ENCODE assay signal across 5 fruit fly cellular contexts in the genomic region with DNA sequence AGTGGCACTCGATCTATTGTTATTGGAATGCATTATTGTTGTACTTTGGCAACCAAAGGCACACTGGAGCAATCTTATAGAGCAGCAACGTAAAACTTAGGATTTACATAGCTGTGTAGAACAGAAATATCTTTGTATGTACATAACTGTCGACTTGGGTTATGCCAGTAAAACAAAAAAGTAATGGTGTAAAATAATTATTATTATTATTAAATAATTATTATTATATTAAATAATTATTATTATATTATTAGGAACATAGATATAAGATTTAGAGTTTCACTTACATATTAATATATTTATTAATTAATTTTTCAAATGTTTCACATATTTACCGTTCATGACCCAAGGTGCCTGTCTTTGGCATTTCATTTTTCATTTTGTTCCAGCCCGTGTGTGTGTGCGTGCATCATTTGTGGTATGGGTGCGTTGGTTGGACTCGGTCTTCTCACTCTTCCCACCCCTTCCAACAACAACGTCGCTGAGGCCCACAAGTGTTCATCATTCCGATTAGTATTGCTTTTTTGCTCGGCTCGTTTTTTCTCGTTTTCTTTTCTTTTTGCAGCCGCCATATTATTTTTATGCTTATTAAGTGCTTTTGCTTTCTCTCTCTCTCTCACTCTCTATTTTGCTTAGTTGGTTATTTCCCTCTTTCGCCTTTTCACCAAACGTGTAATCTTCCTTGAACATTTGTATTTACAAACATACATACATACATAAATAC.
A peak's percentile ranks its signal among the peaks of the same experiment; 100 is the strongest.
TF ChIP-seq lines count a peak whose summit lies in the region.

No protein-coding gene starts in this region.

TF ChIP-seq in whole organism, adult, 20 proteins besides CTCF, POLR2A, EP300 and RAD21 (continued from another document):
- TF ChIP-seq tj (GFP tag; optimal IDR thresholded peaks at IDR 0.05; lab: Kevin White, UChicago) (peak; percentile 88), pad (GFP tag; optimal IDR thresholded peaks at IDR 0.05; lab: Kevin White, UChicago) (peak; percentile 72), CG7045 (GFP tag; optimal IDR thresholded peaks at IDR 0.05; lab: Kevin White, UChicago) (peak; percentile 94)

TF ChIP-seq in whole organism, embryonic, 481 proteins besides CTCF, POLR2A, EP300 and RAD21 (continued from another document and continues in another):
- peak; percentile 79 to 95 for TF ChIP-seq dpn (GFP tag; optimal IDR thresholded peaks at IDR 0.05; lab: Kevin White, UChicago)
- TF ChIP-seq fd64A (GFP tag; optimal IDR thresholded peaks at IDR 0.05; lab: Kevin White, UChicago) = peak; percentile 82
- peak; percentile 81 for TF ChIP-seq fu2 (GFP tag; optimal IDR thresholded peaks at IDR 0.05; lab: Kevin White, UChicago)
- TF ChIP-seq CG4730 (GFP tag; IDR thresholded peaks at IDR 0.05; lab: Robert Waterston, UW) = peak; percentile 83
- TF ChIP-seq cwo (GFP tag; optimal IDR thresholded peaks at IDR 0.05; lab: Kevin White, UChicago) = peak; percentile 96
- peak; percentile 99 for TF ChIP-seq CG10209 (GFP tag; optimal IDR thresholded peaks at IDR 0.05; lab: Kevin White, UChicago)
- TF ChIP-seq lbe (GFP tag; optimal IDR thresholded peaks at IDR 0.05; lab: Kevin White, UChicago) = peak; percentile 63
- peak; percentile 94 for TF ChIP-seq az2 (GFP tag; optimal IDR thresholded peaks at IDR 0.05; lab: Kevin White, UChicago)
- TF ChIP-seq peb (GFP tag; IDR thresholded peaks at IDR 0.05; lab: Robert Waterston, UW) = peak; percentile 74
- TF ChIP-seq CG12219 (GFP tag; optimal IDR thresholded peaks at IDR 0.05; lab: Kevin White, UChicago) = peak; percentile 89
- TF ChIP-seq dimm (GFP tag; IDR thresholded peaks at IDR 0.05; lab: Robert Waterston, UW) = peak; percentile 85
- peak; percentile 80 to 96 for TF ChIP-seq bsh (GFP tag; optimal IDR thresholded peaks at IDR 0.05; lab: Kevin White, UChicago)
- TF ChIP-seq CG31224 (GFP tag; IDR thresholded peaks at IDR 0.05; lab: Robert Waterston, UW) = peak; percentile 87
- TF ChIP-seq ewg (GFP tag; optimal IDR thresholded peaks at IDR 0.05; lab: Kevin White, UChicago) = peak; percentile 94
- TF ChIP-seq ham (GFP tag; IDR thresholded peaks at IDR 0.05; lab: Robert Waterston, UW) = peak; percentile 71
- peak; percentile 98 for TF ChIP-seq Asciz (GFP tag; optimal IDR thresholded peaks at IDR 0.05; lab: Kevin White, UChicago)
- peak; percentile 90 for TF ChIP-seq CG32772 (GFP tag; IDR thresholded peaks at IDR 0.05; lab: Robert Waterston, UW)
- peak; percentile 27 for TF ChIP-seq pros (GFP tag; optimal IDR thresholded peaks at IDR 0.05; lab: Kevin White, UChicago)
- TF ChIP-seq CG12236 (GFP tag; optimal IDR thresholded peaks at IDR 0.05; lab: Kevin White, UChicago) = peak; percentile 42
- TF ChIP-seq Eip74EF (GFP tag; optimal IDR thresholded peaks at IDR 0.05; lab: Kevin White, UChicago) = peak in 1 of 2 experiments; percentile 95
- TF ChIP-seq CG7928 (GFP tag; optimal IDR thresholded peaks at IDR 0.05; lab: Kevin White, UChicago) = peak; percentile 68
- TF ChIP-seq CG7987 (GFP tag; optimal IDR thresholded peaks at IDR 0.05; lab: Kevin White, UChicago) = peak; percentile 66
- peak; percentile 83 for TF ChIP-seq CG4707 (GFP tag; optimal IDR thresholded peaks at IDR 0.05; lab: Kevin White, UChicago)
- TF ChIP-seq CG17568 (GFP tag; optimal IDR thresholded peaks at IDR 0.05; lab: Kevin White, UChicago) = peak; percentile 82
- TF ChIP-seq sima (GFP tag; optimal IDR thresholded peaks at IDR 0.05; lab: Kevin White, UChicago) = no peak
- TF ChIP-seq CG4404 (GFP tag; IDR thresholded peaks at IDR 0.05; lab: Robert Waterston, UW) = peak; percentile 95
- TF ChIP-seq ara (GFP tag; IDR thresholded peaks at IDR 0.05; lab: Robert Waterston, UW) = peak; percentile 90
- TF ChIP-seq tup (GFP tag; optimal IDR thresholded peaks at IDR 0.05; lab: Kevin White, UChicago) = peak; percentile 91
- TF ChIP-seq CG17328 (GFP tag; IDR thresholded peaks at IDR 0.05; lab: Robert Waterston, UW) = peak; percentile 90

TF ChIP-seq in whole organism, prepupa, 60 proteins besides CTCF, POLR2A, EP300 and RAD21 (continued from another document and continues in another):
- TF ChIP-seq CG16779 (tag; optimal IDR thresholded peaks at IDR 0.05; lab: Kevin White, UChicago) (peak; percentile 84), CG10669 (GFP tag; optimal IDR thresholded peaks at IDR 0.05; lab: Kevin White, UChicago) (peak; percentile 77), CG11294 (GFP tag; IDR thresholded peaks at IDR 0.05; lab: Robert Waterston, UW) (peak; percentile 84), CG6854 (GFP tag; optimal IDR thresholded peaks at IDR 0.05; lab: Kevin White, UChicago) (peak; percentile 85), net (GFP tag; optimal IDR thresholded peaks at IDR 0.05; lab: Kevin White, UChicago) (peak; percentile 79), CG8632 (GFP tag; optimal IDR thresholded peaks at IDR 0.05; lab: Kevin White, UChicago) (peak; percentile 95), CG8319 (GFP tag; optimal IDR thresholded peaks at IDR 0.05; lab: Kevin White, UChicago) (peak; percentile 69), CG32006 (GFP tag; optimal IDR thresholded peaks at IDR 0.05; lab: Kevin White, UChicago) (peak; percentile 98), Smox (GFP tag; optimal IDR thresholded peaks at IDR 0.05; lab: Kevin White, UChicago) (peak; percentile 65), Ets96B (tag; optimal IDR thresholded peaks at IDR 0.05; lab: Kevin White, UChicago) (peak; percentile 89), CG15336 (GFP tag; IDR thresholded peaks at IDR 0.05; lab: Robert Waterston, UW) (peak; percentile 86), pdm3 (GFP tag; optimal IDR thresholded peaks at IDR 0.05; lab: Kevin White, UChicago) (peak; percentile 74), CG4318 (GFP tag; optimal IDR thresholded peaks at IDR 0.05; lab: Kevin White, UChicago) (peak; percentile 96), cyc (GFP tag; optimal IDR thresholded peaks at IDR 0.05; lab: Kevin White, UChicago) (peak; percentile 72), CG6808 (GFP tag; optimal IDR thresholded peaks at IDR 0.05; lab: Kevin White, UChicago) (peak; percentile 82), CG34406 (GFP tag; optimal IDR thresholded peaks at IDR 0.05; lab: Kevin White, UChicago) (peak; percentile 96), CG6163 (GFP tag; IDR thresholded peaks at IDR 0.05; lab: Robert Waterston, UW) (peak; percentile 96), fkh (GFP tag; optimal IDR thresholded peaks at IDR 0.05; lab: Kevin White, UChicago) (peak; percentile 66), dac (GFP tag; optimal IDR thresholded peaks at IDR 0.05; lab: Kevin White, UChicago) (peak; percentile 76), Lpt (GFP tag; optimal IDR thresholded peaks at IDR 0.05; lab: Kevin White, UChicago) (peak; percentile 87), achi (GFP tag; optimal IDR thresholded peaks at IDR 0.05; lab: Kevin White, UChicago) (peak; percentile 94), CG10631 (GFP tag; optimal IDR thresholded peaks at IDR 0.05; lab: Kevin White, UChicago) (peak; percentile 96), CG11902 (GFP tag; optimal IDR thresholded peaks at IDR 0.05; lab: Kevin White, UChicago) (peak; percentile 85), CG6276 (GFP tag; optimal IDR thresholded peaks at IDR 0.05; lab: Kevin White, UChicago) (peak; percentile 95), Hr39 (GFP tag; optimal IDR thresholded peaks at IDR 0.05; lab: Kevin White, UChicago) (peak; percentile 85), Eip78C (GFP tag; lab: Kevin White, UChicago) (peak; percentile 94), Ets21C (GFP tag; optimal IDR thresholded peaks at IDR 0.05; lab: Kevin White, UChicago) (peak; percentile 80), fd85E (GFP tag; optimal IDR thresholded peaks at IDR 0.05; lab: Kevin White, UChicago) (peak; percentile 43), eg (GFP tag; IDR thresholded peaks at IDR 0.05; lab: Robert Waterston, UW) (peak; percentile 92), CG3919 (GFP tag; optimal IDR thresholded peaks at IDR 0.05; lab: Kevin White, UChicago) (peak; percentile 72), Sox14 (GFP tag; optimal IDR thresholded peaks at IDR 0.05; lab: Kevin White, UChicago) (peak; percentile 11)

TF ChIP-seq in whole organism, pupa, 21 proteins besides CTCF, POLR2A, EP300 and RAD21 (continued from another document):
- peak; percentile 75 for TF ChIP-seq CG10348 (GFP tag; IDR thresholded peaks at IDR 0.05; lab: Robert Waterston, UW)
- peak; percentile 93 for TF ChIP-seq CG14655 (GFP tag; optimal IDR thresholded peaks at IDR 0.05; lab: Kevin White, UChicago)
- peak; percentile 96 for TF ChIP-seq CG9948 (tag; optimal IDR thresholded peaks at IDR 0.05; lab: Kevin White, UChicago)
- peak; percentile 82 for TF ChIP-seq CG34367 (tag; optimal IDR thresholded peaks at IDR 0.05; lab: Kevin White, UChicago)
TF ChIP-seq in whole organism, pupa: peak in this region for 21.

TF ChIP-seq in whole organism, wandering third instar larva, 38 proteins besides CTCF, POLR2A, EP300 and RAD21 (continued from another document):
- TF ChIP-seq tai (GFP tag; optimal IDR thresholded peaks at IDR 0.05; lab: Kevin White, UChicago) (no peak), Hr83 (GFP tag; optimal IDR thresholded peaks at IDR 0.05; lab: Kevin White, UChicago; ENCODE audit: poor library complexity, severe bottlenecking) (peak; percentile 28), usp (GFP tag; optimal IDR thresholded peaks at IDR 0.05; lab: Kevin White, UChicago) (no peak), dl (GFP tag; optimal IDR thresholded peaks at IDR 0.05; lab: Kevin White, UChicago; ENCODE audit: insufficient read depth in 1 of 2, partially characterized antibody in 2 of 2) (peak in 1 of 2 experiments; percentile 19), dsf (GFP tag; optimal IDR thresholded peaks at IDR 0.05; lab: Kevin White, UChicago; ENCODE audit: borderline replicate concordance) (no peak), CG32264 (GFP tag; optimal IDR thresholded peaks at IDR 0.05; lab: Kevin White, UChicago) (peak; percentile 38), Rel (GFP tag; optimal IDR thresholded peaks at IDR 0.05; lab: Kevin White, UChicago) (peak; percentile 60), Rel (tag; optimal IDR thresholded peaks at IDR 0.05; lab: Kevin White, UChicago) (peak; percentile 64), Vsx2 (GFP tag; optimal IDR thresholded peaks at IDR 0.05; lab: Kevin White, UChicago; ENCODE audit: partially characterized antibody) (no peak), dmrt93B (GFP tag; optimal IDR thresholded peaks at IDR 0.05; lab: Kevin White, UChicago) (peak; percentile 93), CrebA (GFP tag; optimal IDR thresholded peaks at IDR 0.05; lab: Kevin White, UChicago; ENCODE audit: borderline replicate concordance) (peak; percentile 85), lola (GFP tag; optimal IDR thresholded peaks at IDR 0.05; lab: Kevin White, UChicago) (no peak), Myc (optimal IDR thresholded peaks at IDR 0.05; lab: Kevin White, UChicago) (no peak), CG9705 (GFP tag; optimal IDR thresholded peaks at IDR 0.05; lab: Kevin White, UChicago) (peak; percentile 85), sv (GFP tag; optimal IDR thresholded peaks at IDR 0.05; lab: Kevin White, UChicago) (peak; percentile 90), jim (GFP tag; optimal IDR thresholded peaks at IDR 0.05; lab: Kevin White, UChicago) (peak; percentile 99), HLH106 (tag; optimal IDR thresholded peaks at IDR 0.05; lab: Kevin White, UChicago) (peak; percentile 97), Mio (GFP tag; optimal IDR thresholded peaks at IDR 0.05; lab: Kevin White, UChicago) (no peak), Abd-B (GFP tag; optimal IDR thresholded peaks at IDR 0.05; lab: Kevin White, UChicago) (no peak)
TF ChIP-seq in whole organism, wandering third instar larva: peak in this region for 23.
